Worm (Caenorhabditis elegans) whole organism, L3 larva: Measurements from ENCODE around the gene F19B10.6.

Experiments
- ceh-82 ChIP-seq: fragments of 150-350 bp; optimal IDR thresholded peaks from 2 replicates; lab custom pipeline; 2014; ENCODE audit warnings: missing biosample characterization, missing genetic modification characterization
- ceh-9 ChIP-seq: sonication (generic microtip); optimal IDR thresholded peaks from 2 replicates; lab custom pipeline; 2018; ENCODE audit warnings: missing biosample characterization, missing genetic modification characterization
- daf-12 ChIP-seq: fragments of 150-350 bp; optimal IDR thresholded peaks from 2 replicates; lab custom pipeline; 2014; ENCODE audit warnings: missing biosample characterization, missing genetic modification reagents, missing genetic modification characterization
- egl-27 ChIP-seq: sonication (generic microtip); optimal IDR thresholded peaks from 4 replicates; lab custom pipeline; 2017; ENCODE audit warnings: missing biosample characterization, missing genetic modification reagents, missing genetic modification characterization
- egl-5 ChIP-seq: fragments of 150-350 bp; optimal IDR thresholded peaks from 2 replicates; lab custom pipeline; 2017; ENCODE audit warnings: missing biosample characterization, missing genetic modification reagents, missing genetic modification characterization, inconsistent platforms
- elt-1 ChIP-seq: fragments of 150-350 bp; optimal IDR thresholded peaks from 2 replicates; lab custom pipeline; 2014; ENCODE audit warnings: missing biosample characterization, missing genetic modification characterization
- elt-2 ChIP-seq: sonication (generic microtip); optimal IDR thresholded peaks from 2 replicates; lab custom pipeline; 2016; ENCODE audit warnings: missing genetic modification reagents, mild to moderate bottlenecking, missing genetic modification characterization, missing compliant biosample characterization
- elt-3 ChIP-seq, 3 experiments: fragments of 150-350 bp in 1 of 3; sonication (generic microtip) in 2 of 3; optimal IDR thresholded peaks; 2 replicates in 2 of 3; 4 replicates in 1 of 3; lab custom pipeline; 2014 to 2017; ENCODE audit warnings: missing biosample characterization in 3 of 3, missing genetic modification characterization in 3 of 3
- eor-1 ChIP-seq, 2 experiments: fragments of 150-350 bp; optimal IDR thresholded peaks; 2 replicates each; lab custom pipeline; 2014 to 2018; ENCODE audit warnings: missing biosample characterization in 2 of 2, missing genetic modification characterization in 2 of 2
- fkh-2 ChIP-seq: fragments of 150-350 bp; optimal IDR thresholded peaks from 2 replicates; lab custom pipeline; 2014; ENCODE audit warnings: missing biosample characterization, missing genetic modification reagents, missing genetic modification characterization
- fos-1 ChIP-seq: fragments of 150-350 bp; optimal IDR thresholded peaks from 2 replicates; lab custom pipeline; 2014; ENCODE audit warnings: missing biosample characterization, missing genetic modification characterization
- hmg-11 ChIP-seq: sonication (generic microtip); optimal IDR thresholded peaks from 2 replicates; lab custom pipeline; 2016; ENCODE audit warnings: missing genetic modification characterization, missing compliant biosample characterization
- jun-1 ChIP-seq: fragments of 150-350 bp; optimal IDR thresholded peaks from 2 replicates; lab custom pipeline; 2014; ENCODE audit warnings: missing biosample characterization, missing genetic modification reagents, missing genetic modification characterization
- lin-15B ChIP-seq: fragments of 150-350 bp; optimal IDR thresholded peaks from 2 replicates; lab custom pipeline; 2014; ENCODE audit warnings: missing biosample characterization, missing genetic modification characterization
- lsy-12 ChIP-seq: sonication (generic microtip); optimal IDR thresholded peaks from 2 replicates; lab custom pipeline; 2016; ENCODE audit warnings: mild to moderate bottlenecking, missing genetic modification characterization, missing compliant biosample characterization
- mdl-1 ChIP-seq: fragments of 150-350 bp; optimal IDR thresholded peaks from 2 replicates; lab custom pipeline; 2014; ENCODE audit warnings: missing biosample characterization, missing genetic modification characterization
- mml-1 ChIP-seq: fragments of 150-350 bp; sonication (generic microtip); optimal IDR thresholded peaks from 3 replicates; lab custom pipeline; 2014; ENCODE audit warnings: missing biosample characterization, missing genetic modification characterization
- nhr-11 ChIP-seq: fragments of 150-350 bp; optimal IDR thresholded peaks from 2 replicates; lab custom pipeline; 2014; ENCODE audit warnings: missing biosample characterization, missing genetic modification characterization
- nhr-12 ChIP-seq: fragments of 150-350 bp; optimal IDR thresholded peaks from 2 replicates; lab custom pipeline; 2014; ENCODE audit warnings: missing biosample characterization, missing genetic modification characterization
- nhr-23 ChIP-seq: fragments of 150-350 bp; optimal IDR thresholded peaks from 2 replicates; lab custom pipeline; 2014; ENCODE audit warnings: missing biosample characterization, missing genetic modification reagents, missing genetic modification characterization
- nhr-237 ChIP-seq: fragments of 150-350 bp; optimal IDR thresholded peaks from 2 replicates; lab custom pipeline; 2014; ENCODE audit warnings: missing biosample characterization, missing genetic modification characterization
- nhr-25 ChIP-seq: sonication (generic microtip); optimal IDR thresholded peaks from 2 replicates; lab custom pipeline; 2017; ENCODE audit warnings: missing biosample characterization, missing genetic modification characterization
- nhr-28 ChIP-seq: fragments of 150-350 bp; optimal IDR thresholded peaks from 2 replicates; lab custom pipeline; 2014; ENCODE audit warnings: missing biosample characterization, missing genetic modification characterization
- nhr-43 ChIP-seq: sonication (generic microtip); optimal IDR thresholded peaks from 2 replicates; lab custom pipeline; 2016; ENCODE audit warnings: mild to moderate bottlenecking, missing genetic modification characterization, missing compliant biosample characterization; ENCODE audit not compliant: poor library complexity, severe bottlenecking
- nhr-67 ChIP-seq: fragments of 150-350 bp; optimal IDR thresholded peaks from 2 replicates; lab custom pipeline; 2014; ENCODE audit warnings: missing biosample characterization, missing genetic modification characterization
- nhr-76 ChIP-seq: fragments of 150-350 bp; sonication (generic microtip); optimal IDR thresholded peaks from 5 replicates; lab custom pipeline; 2014; ENCODE audit warnings: missing biosample characterization, missing genetic modification characterization
- nhr-77 ChIP-seq: fragments of 150-350 bp; optimal IDR thresholded peaks from 2 replicates; lab custom pipeline; 2014; ENCODE audit warnings: missing biosample characterization, missing genetic modification characterization
- pqm-1 ChIP-seq: fragments of 150-350 bp; optimal IDR thresholded peaks from 2 replicates; lab custom pipeline; 2017; ENCODE audit warnings: missing biosample characterization, missing genetic modification characterization, inconsistent platforms
- sea-2 ChIP-seq: fragments of 150-350 bp; sonication (generic microtip); optimal IDR thresholded peaks from 4 replicates; lab custom pipeline; 2014; ENCODE audit warnings: missing biosample characterization, missing genetic modification reagents, missing genetic modification characterization
- skn-1 ChIP-seq: fragments of 150-350 bp; optimal IDR thresholded peaks from 2 replicates; lab custom pipeline; 2014; ENCODE audit warnings: missing biosample characterization, missing genetic modification characterization
- snpc-4 ChIP-seq: fragments of 150-350 bp; optimal IDR thresholded peaks from 2 replicates; lab custom pipeline; 2014; ENCODE audit warnings: missing biosample characterization, missing genetic modification characterization
- unc-39 ChIP-seq: sonication (generic microtip); optimal IDR thresholded peaks from 4 replicates; lab custom pipeline; 2017; ENCODE audit warnings: missing biosample characterization, missing genetic modification characterization
- ztf-11 ChIP-seq: fragments of 150-350 bp; optimal IDR thresholded peaks from 2 replicates; lab custom pipeline; 2014; ENCODE audit warnings: missing biosample characterization, missing genetic modification characterization
- ztf-4 ChIP-seq: fragments of 150-350 bp; optimal IDR thresholded peaks from 2 replicates; lab custom pipeline; 2014; ENCODE audit warnings: missing biosample characterization, missing genetic modification characterization

F19B10.6 gene

ce11 chrII:3680366-3680765, 16.7 kb upstream of the F19B10.6 start:
- TF ChIP-seq egl-27 (tag; lab: Kevin White, UChicago) (no peak), snpc-4 (tag; lab: Kevin White, UChicago) (no peak), elt-2 (tag; lab: Kevin White, UChicago) (no peak), nhr-11 (tag; lab: Kevin White, UChicago) (no peak)

ce11 chrII:3678978-3679377, 15.3 kb upstream of the F19B10.6 start:
- TF ChIP-seq sea-2 (no peak), ztf-4 (tag; lab: Kevin White, UChicago) (no peak), nhr-23 (tag; lab: Kevin White, UChicago) (no peak), nhr-237 (tag; lab: Kevin White, UChicago) (no peak), egl-5 (no peak), ztf-11 (no peak), lsy-12 (tag; lab: Kevin White, UChicago) (no peak), ceh-9 (tag; lab: Kevin White, UChicago) (no peak), egl-27 (tag; lab: Kevin White, UChicago) (no peak), eor-1 (tag; optimal IDR thresholded peaks at IDR 0.05; lab: Kevin White, UChicago) (no peak), mml-1 (tag; lab: Kevin White, UChicago) (no peak), jun-1 (tag; lab: Kevin White, UChicago) (no peak), nhr-12 (tag; lab: Kevin White, UChicago) (no peak), fos-1 (tag; lab: Kevin White, UChicago) (no peak), pqm-1 (tag; lab: Kevin White, UChicago) (no peak), unc-39 (tag; lab: Kevin White, UChicago) (no peak), ceh-82 (tag; lab: Kevin White, UChicago) (no peak), daf-12 (tag; lab: Kevin White, UChicago) (no peak), elt-3 (tag; optimal IDR thresholded peaks at IDR 0.05; lab: Kevin White, UChicago) (no peak), hmg-11 (tag; lab: Kevin White, UChicago) (no peak)
- TF ChIP-seq, all 47 proteins: peak for 0

DNA sequence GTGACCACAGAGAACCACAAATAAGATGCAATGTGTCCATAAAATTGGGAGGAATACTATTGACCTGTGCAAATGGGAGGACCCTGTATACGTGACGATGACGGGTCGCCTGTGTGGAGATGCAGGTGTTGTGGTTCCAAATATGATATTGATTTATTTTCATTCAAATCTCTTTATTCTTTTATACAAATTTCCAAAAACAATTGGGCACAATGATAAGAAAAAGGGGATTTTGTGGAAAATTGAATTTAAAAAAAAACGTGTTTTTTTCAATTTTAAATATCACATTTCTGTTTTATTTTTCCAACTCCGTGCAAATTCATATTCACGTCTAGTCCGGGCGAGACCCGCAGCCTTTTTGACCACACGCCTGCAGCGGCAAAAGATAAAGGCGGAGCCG, 11.5 kb upstream of the F19B10.6 start, which contains the start of gene F19B10.2:
Gene F19B10.2 (plus strand): TSS at position 301 of the 400 bp plus-strand sequence.
- no peak for TF ChIP-seq mdl-1 (tag; lab: Kevin White, UChicago)
- TF ChIP-seq daf-12 (tag; lab: Kevin White, UChicago) = no peak
- TF ChIP-seq nhr-25 (tag; lab: Kevin White, UChicago) = no peak
- no peak for TF ChIP-seq unc-39 (tag; lab: Kevin White, UChicago)
- no peak for TF ChIP-seq ceh-9 (tag; lab: Kevin White, UChicago)
- TF ChIP-seq mml-1 (tag; lab: Kevin White, UChicago) = no peak
- TF ChIP-seq nhr-67 = no peak
- no peak for TF ChIP-seq snpc-4 (tag; lab: Kevin White, UChicago)

ce11 chrII:3673493-3673892, 9.8 kb upstream of the F19B10.6 start, which contains the start of gene sea-1:
TSS of gene sea-1 (minus strand) at chrII:3673593.
- TF ChIP-seq nhr-77 (tag; lab: Kevin White, UChicago) = no peak
- TF ChIP-seq nhr-28 (tag; lab: Kevin White, UChicago) = no peak
- no peak for TF ChIP-seq nhr-11 (tag; lab: Kevin White, UChicago)
- TF ChIP-seq nhr-43 (tag; lab: Kevin White, UChicago) = no peak
- TF ChIP-seq elt-1 (tag; lab: Kevin White, UChicago) = no peak

DNA sequence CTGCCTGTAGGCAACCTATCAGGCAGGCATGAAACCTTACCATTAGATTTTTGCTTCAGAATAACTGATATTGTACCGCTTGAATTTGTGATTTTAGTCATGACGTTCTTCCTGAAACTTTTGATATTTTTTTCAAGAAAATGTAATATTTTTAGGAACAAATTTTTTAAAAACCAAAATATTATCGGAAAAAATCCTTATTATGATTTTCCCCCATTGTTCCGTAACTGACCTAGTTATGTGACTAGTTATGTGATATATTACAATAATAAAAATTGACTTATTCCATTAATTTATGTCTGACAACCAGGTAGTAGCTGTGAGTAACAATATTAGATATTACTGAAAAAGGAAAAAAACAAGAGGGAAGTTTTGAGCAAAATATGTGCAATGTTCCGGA, 7.3 kb upstream of the F19B10.6 start, which contains the start of gene srx-98:
Gene srx-98 (minus strand): TSS at position 101 of the 400 bp plus-strand sequence.
- TF ChIP-seq skn-1 (no peak), hmg-11 (tag; lab: Kevin White, UChicago) (no peak)

DNA sequence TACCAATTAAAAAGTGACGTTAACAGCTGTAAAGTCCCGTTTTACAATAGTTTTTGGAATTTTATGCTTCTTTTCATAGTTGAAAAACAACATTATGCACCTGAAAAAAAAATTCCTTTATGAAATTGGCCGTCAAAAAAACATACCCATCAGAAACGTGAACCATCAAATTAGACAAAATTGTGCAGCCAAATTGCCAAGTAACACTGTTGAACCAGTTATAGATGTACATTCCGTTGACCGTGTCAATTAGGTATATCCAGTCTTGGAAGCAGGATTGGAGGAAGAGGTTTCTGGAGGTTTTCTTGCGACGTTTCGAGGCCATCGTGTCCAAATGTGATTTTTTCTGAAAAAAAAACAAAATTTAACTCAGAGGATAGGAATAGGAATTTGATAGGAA, 5.6 kb upstream of the F19B10.6 start, which contains the start of gene srx-97:
Gene srx-97 (minus strand): TSS at position 101 of the 400 bp plus-strand sequence.
- TF ChIP-seq mml-1 (tag; lab: Kevin White, UChicago) (no peak), fkh-2 (tag; lab: Kevin White, UChicago) (no peak), pqm-1 (tag; lab: Kevin White, UChicago) (no peak), nhr-76 (tag; lab: Kevin White, UChicago) (no peak), lin-15B (tag; lab: Kevin White, UChicago) (no peak)
- TF ChIP-seq, all 47 proteins: peak for 0
